Worm (Caenorhabditis elegans) whole organism, young adult: ENCODE results near the gene nhr-214.

Experiments used
- B0035.1 ChIP-seq: sonication (generic microtip); optimal IDR thresholded peaks from 2 replicates; lab custom pipeline; 2016; ENCODE audit warnings: missing genetic modification characterization, mild to moderate bottlenecking, missing compliant biosample characterization, missing genotype, missing genetic modification reagents
- B0261.1 ChIP-seq: sonication (generic microtip); optimal IDR thresholded peaks from 2 replicates; lab custom pipeline; 2016; ENCODE audit warnings: mild to moderate bottlenecking, missing genetic modification characterization, moderate library complexity, missing compliant biosample characterization
- B0336.3 ChIP-seq: fragments of 200-800 bp; sonication (Bioruptor generic); IDR thresholded peaks from 2 replicates; pipeline ENCODE4 v1.3.6; 2022; ENCODE audit warnings: missing genetic modification characterization, missing compliant biosample characterization
- D2030.7 ChIP-seq: fragments of 200-800 bp; sonication (Bioruptor generic); IDR thresholded peaks from 2 replicates; pipeline ENCODE4 v1.3.6; 2022; ENCODE audit warnings: missing genetic modification reagents, missing genetic modification characterization, missing compliant biosample characterization
- F10E7.11 ChIP-seq: sonication (generic microtip); optimal IDR thresholded peaks from 2 replicates; lab custom pipeline; 2017; ENCODE audit warnings: mild to moderate bottlenecking, missing genetic modification characterization, moderate library complexity, missing compliant biosample characterization
- F22D6.2 ChIP-seq: sonication (generic microtip); optimal IDR thresholded peaks from 2 replicates; lab custom pipeline; 2016; ENCODE audit warnings: mild to moderate bottlenecking, missing genetic modification characterization, missing compliant biosample characterization
- F33H1.4 ChIP-seq: fragments of 200-800 bp; sonication (Bioruptor generic); IDR thresholded peaks from 2 replicates; pipeline ENCODE4 v1.3.6; 2022; ENCODE audit warnings: missing genetic modification reagents, missing genetic modification characterization, missing compliant biosample characterization
- F37B4.10 ChIP-seq: fragments of 200-800 bp; sonication (Bioruptor generic); IDR thresholded peaks from 2 replicates; pipeline ENCODE4 v1.3.6; 2022; ENCODE audit warnings: missing genetic modification characterization, missing compliant biosample characterization
- F39B2.1 ChIP-seq: fragments of 200-800 bp; sonication (Bioruptor generic); IDR thresholded peaks from 2 replicates; pipeline ENCODE4 v1.3.6; 2022; ENCODE audit warnings: missing genetic modification reagents, missing genetic modification characterization, missing compliant biosample characterization
- F52B5.7 ChIP-seq: sonication (generic microtip); optimal IDR thresholded peaks from 2 replicates; lab custom pipeline; 2016; ENCODE audit warnings: mild to moderate bottlenecking, missing genetic modification characterization, missing compliant biosample characterization
- F55B11.4 ChIP-seq: sonication (generic microtip); optimal IDR thresholded peaks from 2 replicates; lab custom pipeline; 2016; ENCODE audit warnings: missing compliant biosample characterization, missing genetic modification characterization, borderline replicate concordance; ENCODE audit not compliant: insufficient read depth
- Y53G8AR.9 ChIP-seq: fragments of 200-800 bp; sonication (Bioruptor generic); conservative IDR thresholded peaks from 2 replicates; pipeline ENCODE4 v1.3.6; 2022; ENCODE audit warnings: missing genetic modification reagents, missing genetic modification characterization, missing compliant biosample characterization
- Y56A3A.18 ChIP-seq: fragments of 200-800 bp; sonication (Bioruptor generic); IDR thresholded peaks from 2 replicates; pipeline ENCODE4 v1.3.6; 2022; ENCODE audit warnings: missing genetic modification reagents, missing genetic modification characterization, missing compliant biosample characterization
- Y67H2A.10 ChIP-seq: fragments of 200-800 bp; sonication (Bioruptor generic); conservative IDR thresholded peaks from 2 replicates; pipeline ENCODE4 v1.3.6; 2022; ENCODE audit warnings: missing genetic modification reagents, missing genetic modification characterization, missing compliant biosample characterization
- ama-1 ChIP-seq, 3 experiments: fragments of 150-350 bp in 1 of 3; sonication (generic microtip) in 2 of 3; optimal IDR thresholded peaks; 2 replicates each; lab custom pipeline; 2014 to 2018; ENCODE audit warnings: missing biosample characterization in 2 of 3, missing genetic modification characterization in 2 of 3, missing genetic modification reagents in 2 of 3
- athp-1 ChIP-seq: sonication (generic microtip); optimal IDR thresholded peaks from 2 replicates; lab custom pipeline; 2017; ENCODE audit warnings: mild to moderate bottlenecking, missing genetic modification characterization, missing compliant biosample characterization
- attf-6 ChIP-seq: fragments of 200-800 bp; sonication (Bioruptor generic); IDR thresholded peaks from 2 replicates; pipeline ENCODE4 v1.3.6; 2022; ENCODE audit warnings: missing genetic modification reagents, missing genetic modification characterization, missing compliant biosample characterization
- cebp-1 ChIP-seq, 2 experiments: fragments of 200-800 bp in 1 of 2; sonication (Bioruptor generic) in 1 of 2; sonication (generic microtip) in 1 of 2; IDR thresholded peaks in 1 of 2; optimal IDR thresholded peaks in 1 of 2; 2 replicates each; pipeline versions ENCODE4 v1.3.6 to Lab custom; 2017 to 2022; ENCODE audit warnings: missing compliant biosample characterization in 2 of 2, missing genetic modification characterization in 2 of 2, mild to moderate bottlenecking in 1 of 2, missing genetic modification reagents in 1 of 2, moderate library complexity in 1 of 2
- ceh-58 ChIP-seq: fragments of 200-800 bp; sonication (Bioruptor generic); IDR thresholded peaks from 2 replicates; pipeline ENCODE4 v1.3.6; 2022; ENCODE audit warnings: missing genetic modification characterization, missing compliant biosample characterization
- ceh-79 ChIP-seq: sonication (generic microtip); optimal IDR thresholded peaks from 2 replicates; lab custom pipeline; 2017; ENCODE audit warnings: mild to moderate bottlenecking, missing genetic modification characterization, missing compliant biosample characterization
- dox-1 ChIP-seq: fragments of 200-800 bp; sonication (Bioruptor generic); IDR thresholded peaks from 2 replicates; pipeline ENCODE4 v1.3.6; 2022; ENCODE audit warnings: missing genetic modification reagents, missing genetic modification characterization, missing compliant biosample characterization
- egl-44 ChIP-seq: fragments of 200-800 bp; sonication (Bioruptor generic); IDR thresholded peaks from 2 replicates; pipeline ENCODE4 v1.3.6; 2022; ENCODE audit warnings: missing genetic modification reagents, missing genetic modification characterization, missing compliant biosample characterization
- hlh-12 ChIP-seq: sonication (generic microtip); optimal IDR thresholded peaks from 2 replicates; lab custom pipeline; 2016; ENCODE audit warnings: missing genetic modification characterization, missing compliant biosample characterization
- lin-26 ChIP-seq: fragments of 200-800 bp; sonication (Bioruptor generic); IDR thresholded peaks from 2 replicates; pipeline ENCODE4 v1.3.6; 2022; ENCODE audit warnings: missing genetic modification reagents, missing genetic modification characterization, missing compliant biosample characterization
- lsl-1 ChIP-seq: fragments of 200-800 bp; sonication (Bioruptor generic); optimal IDR thresholded peaks from 2 replicates; lab custom pipeline; 2018; ENCODE audit warnings: mild to moderate bottlenecking, missing genetic modification characterization, moderate library complexity, missing compliant biosample characterization
- madf-10 ChIP-seq: sonication (generic microtip); optimal IDR thresholded peaks from 2 replicates; lab custom pipeline; 2016; ENCODE audit warnings: mild to moderate bottlenecking, missing genetic modification characterization, missing compliant biosample characterization
- madf-3 ChIP-seq: fragments of 200-800 bp; sonication (Bioruptor generic); IDR thresholded peaks from 2 replicates; pipeline ENCODE4 v1.3.6; 2022; ENCODE audit warnings: missing genetic modification reagents, missing genetic modification characterization, missing compliant biosample characterization
- madf-6 ChIP-seq: fragments of 200-800 bp; sonication (Bioruptor generic); IDR thresholded peaks from 2 replicates; pipeline ENCODE4 v1.3.6; 2022; ENCODE audit warnings: missing genetic modification reagents, missing genetic modification characterization, missing compliant biosample characterization
- mes-4 ChIP-seq: sonication (generic microtip); optimal IDR thresholded peaks from 2 replicates; lab custom pipeline; 2016; ENCODE audit warnings: missing genotype, missing genetic modification characterization, missing compliant biosample characterization
- nfya-2 ChIP-seq: fragments of 200-800 bp; sonication (Bioruptor generic); IDR thresholded peaks from 2 replicates; pipeline ENCODE4 v1.3.6; 2022; ENCODE audit warnings: missing genetic modification reagents, missing genetic modification characterization, missing compliant biosample characterization
- nhr-80 ChIP-seq: sonication (generic microtip); optimal IDR thresholded peaks from 2 replicates; lab custom pipeline; 2016; ENCODE audit warnings: missing genetic modification characterization, missing compliant biosample characterization
- pha-4 ChIP-seq: fragments of 150-350 bp; sonication (generic microtip); optimal IDR thresholded peaks from 2 replicates; lab custom pipeline; 2014; ENCODE audit warnings: missing biosample characterization, missing genetic modification reagents, missing genetic modification characterization
- snpc-1.3 ChIP-seq: sonication (generic microtip); optimal IDR thresholded peaks from 2 replicates; lab custom pipeline; 2017; ENCODE audit warnings: missing genetic modification characterization, mild to moderate bottlenecking, missing compliant biosample characterization, antibody characterized with exemption, moderate library complexity, missing genotype, missing genetic modification reagents; ENCODE audit not compliant: insufficient read depth
- somi-1 ChIP-seq: fragments of 200-800 bp; sonication (Bioruptor generic); optimal IDR thresholded peaks from 2 replicates; lab custom pipeline; 2018; ENCODE audit warnings: mild to moderate bottlenecking, missing genetic modification characterization, missing compliant biosample characterization
- unc-62 ChIP-seq: fragments of 150-350 bp; optimal IDR thresholded peaks from 2 replicates; lab custom pipeline; 2014; ENCODE audit warnings: missing biosample characterization, missing genetic modification reagents, missing genetic modification characterization
- ztf-26 ChIP-seq: sonication (generic microtip); optimal IDR thresholded peaks from 2 replicates; lab custom pipeline; 2017; ENCODE audit warnings: missing genetic modification characterization, missing compliant biosample characterization
- ztf-6 ChIP-seq: fragments of 200-800 bp; sonication (Bioruptor generic); IDR thresholded peaks from 2 replicates; pipeline ENCODE4 v1.3.6; 2022; ENCODE audit warnings: missing genetic modification reagents, missing genetic modification characterization, missing compliant biosample characterization

Gene nhr-214

ce11 chrX:12664987-12665451 is 36.8 kb downstream of the nhr-214 start (continued):
- peak; percentile 75 for TF ChIP-seq B0035.1
- peak; percentile 82 for TF ChIP-seq ztf-6
- peak; percentile 77 for TF ChIP-seq madf-10 (tag; lab: Kevin White, UChicago)
- 0 out of 2 replicates have a peak, but pooled peaks have one; percentile 82 for TF ChIP-seq ceh-58
- TF ChIP-seq mes-4 (tag; lab: Kevin White, UChicago) = peak; percentile 85
- TF ChIP-seq cebp-1 (GFP tag; IDR thresholded peaks at IDR 0.05; lab: Robert Waterston, UW) = no peak
- TF ChIP-seq cebp-1 (tag; optimal IDR thresholded peaks at IDR 0.05; lab: Kevin White, UChicago) = peak; percentile 83
- TF ChIP-seq nfya-2 (GFP tag; lab: Robert Waterston, UW) = no peak
- peak; percentile 47; the same call in 1 of the 2 replicates for TF ChIP-seq Y67H2A.10
- no peak for TF ChIP-seq Y53G8AR.9 (GFP tag; lab: Robert Waterston, UW)
- TF ChIP-seq hlh-12 (tag; lab: Kevin White, UChicago) = peak; percentile 77
- TF ChIP-seq F55B11.4 (tag; lab: Kevin White, UChicago) = peak; percentile 5
- no peak for TF ChIP-seq ceh-79 (tag; lab: Kevin White, UChicago)
- TF ChIP-seq B0261.1 (tag; lab: Kevin White, UChicago) = peak; percentile 97
- TF ChIP-seq F52B5.7 = peak; percentile 89
- no peak for TF ChIP-seq F37B4.10

DNA sequence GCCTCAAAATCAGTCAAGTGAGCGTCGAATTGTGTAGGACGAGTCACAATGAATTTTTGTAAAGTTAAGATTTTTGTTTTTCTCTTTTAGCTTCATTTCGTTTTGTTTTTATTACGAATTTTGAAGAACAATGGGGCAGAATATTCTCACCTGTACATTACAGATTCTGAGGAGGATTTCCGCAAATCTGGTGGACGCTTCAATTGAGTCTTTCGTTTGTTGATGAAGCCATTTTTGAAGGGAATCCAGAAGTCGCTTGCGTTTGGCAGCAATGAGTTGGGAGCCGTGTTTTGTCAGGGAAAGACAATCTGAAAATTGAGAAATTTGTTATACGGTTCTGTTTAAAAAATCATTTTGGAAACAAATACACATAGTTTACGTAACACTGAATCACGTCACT is 37.4 kb downstream of the nhr-214 start:
- 0 out of 2 replicates have a peak, but pooled peaks have one; percentile 18 for TF ChIP-seq attf-6 (GFP tag; lab: Robert Waterston, UW)
- no peak for TF ChIP-seq pha-4 (tag; lab: Kevin White, UChicago)
- TF ChIP-seq ama-1 (optimal IDR thresholded peaks at IDR 0.05; lab: Kevin White, UChicago) = peak; percentile 48
- TF ChIP-seq ama-1 (GFP tag; optimal IDR thresholded peaks at IDR 0.05; lab: Kevin White, UChicago) = no peak
- TF ChIP-seq F39B2.1 (GFP tag; lab: Robert Waterston, UW) = no peak
- TF ChIP-seq, all 124 proteins: peak for 2

DNA sequence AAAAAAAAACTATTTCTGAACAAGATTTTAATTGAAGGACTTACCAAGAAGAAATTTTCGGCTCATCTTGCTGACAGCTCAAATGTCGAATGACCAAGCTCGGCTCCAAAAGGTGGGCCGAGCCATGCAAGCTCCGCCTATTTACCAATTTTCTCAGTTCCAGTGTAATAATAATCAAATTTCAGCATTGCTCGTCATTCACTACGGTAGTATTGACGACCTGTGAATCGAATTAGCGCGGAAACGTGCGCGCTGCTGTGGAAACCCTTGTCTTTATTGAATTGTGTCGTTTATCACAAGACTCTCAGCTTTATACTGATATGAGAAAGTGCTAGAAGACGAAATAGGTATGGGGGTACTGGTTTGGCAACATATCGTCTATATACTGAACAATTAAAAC is 38.3 kb downstream of the nhr-214 start, which contains the start of gene nlp-76:
Gene nlp-76, minus strand, starts transcription at position 367 of the 400 bp plus-strand sequence.
- TF ChIP-seq madf-3 (GFP tag; lab: Robert Waterston, UW) (no peak), F55B11.4 (tag; lab: Kevin White, UChicago) (no peak), lsl-1 (GFP tag; lab: Kevin White, UChicago) (no peak), nhr-80 (tag; lab: Kevin White, UChicago) (no peak), ceh-79 (tag; lab: Kevin White, UChicago) (no peak), snpc-1.3 (no peak), D2030.7 (GFP tag; lab: Robert Waterston, UW) (no peak), athp-1 (tag; lab: Kevin White, UChicago) (peak; percentile 29), Y56A3A.18 (GFP tag; lab: Robert Waterston, UW) (no peak), F33H1.4 (no peak), madf-6 (GFP tag; lab: Robert Waterston, UW) (no peak), somi-1 (GFP tag; lab: Kevin White, UChicago) (peak; percentile 36), Y53G8AR.9 (GFP tag; lab: Robert Waterston, UW) (0 out of 2 replicates have a peak, but pooled peaks have one; percentile 18), lin-26 (GFP tag; lab: Robert Waterston, UW) (peak; percentile 20; the same call in 1 of the 2 replicates), unc-62 (GFP tag; lab: Kevin White, UChicago) (no peak), Y67H2A.10 (no peak), F22D6.2 (tag; lab: Kevin White, UChicago) (no peak), dox-1 (GFP tag; lab: Robert Waterston, UW) (peak; percentile 15; the same call in 1 of the 2 replicates), egl-44 (GFP tag; lab: Robert Waterston, UW) (peak; percentile 18; the same call in 1 of the 2 replicates), F39B2.1 (GFP tag; lab: Robert Waterston, UW) (no peak), ama-1 (optimal IDR thresholded peaks at IDR 0.05; lab: Kevin White, UChicago) (peak; percentile 49), ama-1 (GFP tag; optimal IDR thresholded peaks at IDR 0.05; lab: Kevin White, UChicago) (no peak), F10E7.11 (tag; lab: Kevin White, UChicago) (no peak), B0336.3 (GFP tag; lab: Robert Waterston, UW) (peak; percentile 29; the same call in 1 of the 2 replicates), ztf-26 (tag; lab: Kevin White, UChicago) (peak; percentile 43), cebp-1 (GFP tag; IDR thresholded peaks at IDR 0.05; lab: Robert Waterston, UW) (no peak), cebp-1 (tag; optimal IDR thresholded peaks at IDR 0.05; lab: Kevin White, UChicago) (peak; percentile 56)
- TF ChIP-seq, all 124 proteins: peak for 10
